Worm (Caenorhabditis elegans): Measurements from ENCODE around the gene F31B12.4.

ce11 chrX:10846898-10847297 lies 42.4 kb downstream of the F31B12.4 start:
- no peak for TF ChIP-seq him-1 (tag; optimal IDR thresholded peaks at IDR 0.05)
- no peak for TF ChIP-seq W03F9.2 (tag; optimal IDR thresholded peaks at IDR 0.05)
